Fruit fly (Drosophila melanogaster) whole organism, embryonic: ENCODE data around the gene ND-B18.
A peak's percentile ranks its signal among the peaks of the same experiment; 100 is the strongest.

Experiments
- Ada2b ChIP-seq: fragments of 200-800 bp; sonication (Bioruptor generic); IDR thresholded peaks from 2 replicates; pipeline ENCODE4 v1.3.6; 2022; ENCODE audit warnings: missing biosample characterization, missing genetic modification characterization
- Asciz ChIP-seq: fragments of 200-800 bp; sonication (Bioruptor generic); optimal IDR thresholded peaks from 2 replicates; lab custom pipeline; 2017; ENCODE audit warnings: missing biosample characterization, mild to moderate bottlenecking, missing genetic modification characterization, missing genetic modification reagents
- BEAF-32 ChIP-seq: fragments of 200-800 bp; sonication (Bioruptor generic); optimal IDR thresholded peaks from 3 replicates; lab custom pipeline; 2017; ENCODE audit warnings: missing biosample characterization, missing genetic modification characterization, mild to moderate bottlenecking, moderate library complexity, missing genetic modification reagents
- CG10147 ChIP-seq: fragments of 200-800 bp; sonication (Bioruptor generic); optimal IDR thresholded peaks from 2 replicates; lab custom pipeline; 2019; ENCODE audit warnings: missing biosample characterization, mild to moderate bottlenecking, missing genetic modification characterization, moderate library complexity
- CG11695 ChIP-seq: fragments of 200-800 bp; sonication (Bioruptor generic); IDR thresholded peaks from 3 replicates; pipeline ENCODE4 v1.3.6; 2022; ENCODE audit warnings: missing biosample characterization, missing genetic modification characterization
- CG11696 ChIP-seq: fragments of 200-800 bp; sonication (Bioruptor generic); IDR thresholded peaks from 2 replicates; pipeline ENCODE4 v1.3.6; 2022; ENCODE audit warnings: missing biosample characterization, missing genetic modification characterization
- CG12299 ChIP-seq: fragments of 200-800 bp; sonication (Bioruptor generic); optimal IDR thresholded peaks from 2 replicates; lab custom pipeline; 2018; ENCODE audit warnings: missing biosample characterization, mild to moderate bottlenecking, missing genetic modification characterization
- CG13296 ChIP-seq: fragments of 200-800 bp; sonication (Bioruptor generic); optimal IDR thresholded peaks from 3 replicates; lab custom pipeline; 2018; ENCODE audit warnings: missing biosample characterization, mild to moderate bottlenecking, missing genetic modification characterization
- CG14014 ChIP-seq: fragments of 200-800 bp; sonication (Bioruptor generic); IDR thresholded peaks from 2 replicates; pipeline ENCODE4 v1.3.6; 2022; ENCODE audit warnings: missing biosample characterization, missing genetic modification characterization
- CG16815 ChIP-seq: fragments of 200-800 bp; sonication (Bioruptor generic); optimal IDR thresholded peaks from 3 replicates; lab custom pipeline; 2017; ENCODE audit warnings: missing biosample characterization, mild to moderate bottlenecking, missing genetic modification characterization
- CG17328 ChIP-seq: fragments of 200-800 bp; sonication (Bioruptor generic); IDR thresholded peaks from 2 replicates; pipeline ENCODE4 v1.3.6; 2022; ENCODE audit warnings: missing biosample characterization, missing genetic modification characterization
- CG2199 ChIP-seq: fragments of 200-800 bp; sonication (Bioruptor generic); IDR thresholded peaks from 3 replicates; pipeline ENCODE4 v1.3.6; 2022; ENCODE audit warnings: missing biosample characterization, missing genetic modification characterization
- CG2202 ChIP-seq: fragments of 200-800 bp; sonication (Bioruptor generic); optimal IDR thresholded peaks from 2 replicates; lab custom pipeline; 2018; ENCODE audit warnings: missing biosample characterization, mild to moderate bottlenecking, missing genetic modification characterization
- CG3995 ChIP-seq: fragments of 200-800 bp; sonication (Bioruptor generic); optimal IDR thresholded peaks from 3 replicates; lab custom pipeline; 2016; ENCODE audit warnings: missing biosample characterization, missing genetic modification characterization
- CG6689 ChIP-seq: fragments of 200-800 bp; sonication (Bioruptor generic); IDR thresholded peaks from 2 replicates; pipeline ENCODE4 v1.3.6; 2022; ENCODE audit warnings: missing biosample characterization, missing genetic modification characterization
- CG7271 ChIP-seq: fragments of 200-800 bp; sonication (Bioruptor generic); optimal IDR thresholded peaks from 2 replicates; lab custom pipeline; 2018; ENCODE audit warnings: missing biosample characterization, mild to moderate bottlenecking, missing genetic modification characterization, moderate library complexity
- CG8089 ChIP-seq: fragments of 200-800 bp; sonication (Bioruptor generic); optimal IDR thresholded peaks from 3 replicates; lab custom pipeline; 2016; ENCODE audit warnings: missing biosample characterization, missing genetic modification characterization
- CG8281 ChIP-seq: fragments of 200-800 bp; sonication (Bioruptor generic); optimal IDR thresholded peaks from 2 replicates; lab custom pipeline; 2018; ENCODE audit warnings: missing biosample characterization, mild to moderate bottlenecking, missing genetic modification characterization, moderate library complexity
- CHES-1-like ChIP-seq: fragments of 200-800 bp; sonication (Bioruptor generic); optimal IDR thresholded peaks from 2 replicates; lab custom pipeline; 2016; ENCODE audit warnings: missing biosample characterization, missing genetic modification characterization
- Camta ChIP-seq: fragments of 200-800 bp; sonication (Bioruptor generic); optimal IDR thresholded peaks from 2 replicates; lab custom pipeline; 2016; ENCODE audit warnings: missing biosample characterization, missing genetic modification characterization
- Deaf1 ChIP-seq: fragments of 200-800 bp; optimal IDR thresholded peaks from 3 replicates; lab custom pipeline; 2019; ENCODE audit warnings: missing biosample characterization, mild to moderate bottlenecking, missing genetic modification characterization, moderate library complexity
- Dfd ChIP-seq, 2 experiments: fragments of >200 bp; optimal IDR thresholded peaks; 2 replicates each; lab custom pipeline; 2017; ENCODE audit warnings: missing biosample characterization in 2 of 2, missing genetic modification characterization in 2 of 2
- Dip2 ChIP-seq: fragments of 200-800 bp; sonication (Bioruptor generic); IDR thresholded peaks from 2 replicates; pipeline ENCODE4 v1.3.6; 2022; ENCODE audit warnings: missing biosample characterization, missing genetic modification characterization
- Elba2 ChIP-seq: fragments of 200-800 bp; sonication (Bioruptor generic); optimal IDR thresholded peaks from 3 replicates; lab custom pipeline; 2016; ENCODE audit warnings: missing biosample characterization, missing genetic modification characterization
- Ets65A ChIP-seq: fragments of 200-800 bp; sonication (Bioruptor generic); peaks from one replicate; lab custom pipeline; 2016; ENCODE audit warnings: missing biosample characterization, missing genetic modification characterization
- HmgD ChIP-seq: fragments of 200-800 bp; sonication (Bioruptor generic); optimal IDR thresholded peaks from 3 replicates; lab custom pipeline; 2016; ENCODE audit warnings: missing biosample characterization, missing genetic modification characterization
- Hmx ChIP-seq: fragments of 200-800 bp; sonication (Bioruptor generic); optimal IDR thresholded peaks from 2 replicates; lab custom pipeline; 2016; ENCODE audit warnings: missing biosample characterization, missing genetic modification characterization
- Jarid2 ChIP-seq: fragments of 200-800 bp; sonication (Bioruptor generic); optimal IDR thresholded peaks from 3 replicates; lab custom pipeline; 2017; ENCODE audit warnings: mild to moderate bottlenecking, missing biosample characterization, missing genetic modification reagents, missing genetic modification characterization
- Lpt ChIP-seq: fragments of >200 bp; optimal IDR thresholded peaks from 2 replicates; lab custom pipeline; 2018; ENCODE audit warnings: missing biosample characterization, missing genetic modification characterization
- Myb ChIP-seq: fragments of 200-800 bp; sonication (Bioruptor generic); optimal IDR thresholded peaks from 2 replicates; lab custom pipeline; 2016; ENCODE audit warnings: missing biosample characterization, missing genetic modification characterization
- NK7.1 ChIP-seq: fragments of 200-800 bp; sonication (Bioruptor generic); optimal IDR thresholded peaks from 3 replicates; lab custom pipeline; 2016; ENCODE audit warnings: missing biosample characterization, missing genetic modification characterization
- Nf-YA ChIP-seq: fragments of 200-800 bp; sonication (Bioruptor generic); IDR thresholded peaks from 2 replicates; pipeline ENCODE4 v1.3.6; 2022; ENCODE audit warnings: missing biosample characterization, missing genetic modification characterization
- Ptx1 ChIP-seq: fragments of 200-800 bp; sonication (Bioruptor generic); IDR thresholded peaks from 2 replicates; pipeline ENCODE4 v1.3.6; 2022; ENCODE audit warnings: missing biosample characterization, missing genetic modification characterization
- Six4 ChIP-seq: fragments of 200-800 bp; sonication (Bioruptor generic); optimal IDR thresholded peaks from 2 replicates; lab custom pipeline; 2016; ENCODE audit warnings: missing biosample characterization, missing genetic modification characterization
- az2 ChIP-seq: fragments of 200-800 bp; sonication (Bioruptor generic); optimal IDR thresholded peaks from 3 replicates; lab custom pipeline; 2016; ENCODE audit warnings: missing biosample characterization, missing genetic modification characterization
- btn ChIP-seq: fragments of 200-800 bp; sonication (Bioruptor generic); optimal IDR thresholded peaks from 2 replicates; lab custom pipeline; 2016; ENCODE audit warnings: missing biosample characterization, missing genetic modification characterization
- crc ChIP-seq: fragments of 200-800 bp; sonication (Bioruptor generic); optimal IDR thresholded peaks from 2 replicates; lab custom pipeline; 2016; ENCODE audit warnings: missing biosample characterization, missing genetic modification characterization
- dan ChIP-seq: fragments of 200-800 bp; sonication (Bioruptor generic); IDR thresholded peaks from 2 replicates; pipeline ENCODE4 v1.3.6; 2022; ENCODE audit warnings: missing biosample characterization, missing genetic modification characterization
- dysf ChIP-seq: fragments of 200-800 bp; sonication (Bioruptor generic); IDR thresholded peaks from 3 replicates; pipeline ENCODE4 v1.3.6; 2022; ENCODE audit warnings: missing biosample characterization, missing genetic modification characterization
- grn ChIP-seq: fragments of 200-800 bp; sonication (Bioruptor generic); optimal IDR thresholded peaks from 3 replicates; lab custom pipeline; 2017; ENCODE audit warnings: missing biosample characterization, missing genetic modification characterization
- gsb ChIP-seq: fragments of 200-800 bp; sonication (Bioruptor generic); IDR thresholded peaks from 2 replicates; pipeline ENCODE4 v1.3.6; 2022; ENCODE audit warnings: missing biosample characterization, missing genetic modification characterization
- hth ChIP-seq: fragments of >200 bp; optimal IDR thresholded peaks from 2 replicates; lab custom pipeline; 2017; ENCODE audit warnings: inconsistent platforms
- ind ChIP-seq: fragments of 200-800 bp; sonication (Bioruptor generic); optimal IDR thresholded peaks from 3 replicates; lab custom pipeline; 2016; ENCODE audit warnings: missing biosample characterization, missing genetic modification characterization
- kni ChIP-seq: fragments of 200-800 bp; sonication (Bioruptor generic); optimal IDR thresholded peaks from 3 replicates; lab custom pipeline; 2017; ENCODE audit warnings: mild to moderate bottlenecking, missing biosample characterization, missing genetic modification reagents, missing genetic modification characterization
- lola ChIP-seq, 3 experiments: fragments of >200 bp in 2 of 3; fragments of 200-800 bp in 1 of 3; sonication (Bioruptor generic) in 1 of 3; optimal IDR thresholded peaks; 2 replicates each; lab custom pipeline; 2017 to 2019; ENCODE audit warnings: missing biosample characterization in 3 of 3, missing genetic modification characterization in 3 of 3, mild to moderate bottlenecking in 1 of 3, moderate library complexity in 1 of 3
- mam ChIP-seq: fragments of 200-800 bp; sonication (Bioruptor generic); optimal IDR thresholded peaks from 3 replicates; lab custom pipeline; 2016; ENCODE audit warnings: missing biosample characterization, missing genetic modification characterization
- oc ChIP-seq: fragments of 200-800 bp; sonication (Bioruptor generic); optimal IDR thresholded peaks from 2 replicates; lab custom pipeline; 2018; ENCODE audit warnings: missing biosample characterization, mild to moderate bottlenecking, missing genetic modification characterization, moderate library complexity
- ranshi ChIP-seq: fragments of 200-800 bp; sonication (Bioruptor generic); IDR thresholded peaks from 2 replicates; pipeline ENCODE4 v1.3.6; 2022; ENCODE audit warnings: missing biosample characterization, missing genetic modification characterization
- sr ChIP-seq: fragments of 200-800 bp; sonication (Bioruptor generic); IDR thresholded peaks from 3 replicates; pipeline ENCODE4 v1.3.6; 2022; ENCODE audit warnings: missing biosample characterization, missing genetic modification characterization
- stwl ChIP-seq: fragments of 200-800 bp; sonication (Bioruptor generic); optimal IDR thresholded peaks from 3 replicates; lab custom pipeline; 2018; ENCODE audit warnings: missing biosample characterization, mild to moderate bottlenecking, missing genetic modification characterization, moderate library complexity
- trem ChIP-seq: fragments of 200-800 bp; optimal IDR thresholded peaks from 3 replicates; lab custom pipeline; 2019; ENCODE audit warnings: missing biosample characterization, mild to moderate bottlenecking, missing genetic modification characterization, moderate library complexity
- twi ChIP-seq: fragments of 200-800 bp; optimal IDR thresholded peaks from 2 replicates; lab custom pipeline; 2019; ENCODE audit warnings: missing biosample characterization, mild to moderate bottlenecking, missing genetic modification characterization, moderate library complexity
- yki ChIP-seq: fragments of >200 bp; optimal IDR thresholded peaks from 3 replicates; lab custom pipeline; 2018
- zen ChIP-seq: fragments of 200-800 bp; sonication (Bioruptor generic); optimal IDR thresholded peaks from 3 replicates; lab custom pipeline; 2018; ENCODE audit warnings: missing biosample characterization, mild to moderate bottlenecking, missing genetic modification characterization, moderate library complexity

The ND-B18 gene

dm6 chrX:15026897-15027296 lies 36.6 kb upstream of the ND-B18 start (continued):
- no peak for TF ChIP-seq CG16815 (GFP tag; lab: Kevin White, UChicago)
- TF ChIP-seq BEAF-32 = no peak
- TF ChIP-seq dysf (GFP tag; lab: Robert Waterston, UW) = 0 out of 3 replicates have a peak, but pooled peaks have one; percentile 24
- peak; percentile 61 for TF ChIP-seq Ets65A (GFP tag; lab: Kevin White, UChicago)
- no peak for TF ChIP-seq CG8281 (tag; lab: Kevin White, UChicago)
- TF ChIP-seq CG6689 = peak; percentile 29; the same call in 1 of the 2 replicates
- no peak for TF ChIP-seq CG14014 (GFP tag; lab: Robert Waterston, UW)
- no peak for TF ChIP-seq CG13296 (GFP tag; lab: Kevin White, UChicago)
- no peak for TF ChIP-seq dan
- TF ChIP-seq Myb (GFP tag; lab: Kevin White, UChicago) = no peak
- TF ChIP-seq sr = no peak
- TF ChIP-seq Asciz (GFP tag; lab: Kevin White, UChicago) = peak; percentile 12
- TF ChIP-seq gsb = no peak
- no peak for TF ChIP-seq grn
- TF ChIP-seq Nf-YA (GFP tag; lab: Robert Waterston, UW) = no peak
- peak; percentile 16; the same call in 1 of the 2 replicates for TF ChIP-seq Ada2b (GFP tag; lab: Robert Waterston, UW)
- TF ChIP-seq Six4 = no peak
- no peak for TF ChIP-seq HmgD (GFP tag; lab: Kevin White, UChicago)
- no peak for TF ChIP-seq zen
- no peak for TF ChIP-seq hth (lab: Kevin White, UChicago)
- TF ChIP-seq ind (GFP tag; lab: Kevin White, UChicago) = no peak
- TF ChIP-seq Deaf1 = no peak
- TF ChIP-seq twi (tag; lab: Kevin White, UChicago) = no peak
- no peak for TF ChIP-seq CHES-1-like (GFP tag; lab: Kevin White, UChicago)
- TF ChIP-seq Dfd (GFP tag; optimal IDR thresholded peaks at IDR 0.05; lab: Kevin White, UChicago) = no peak
- TF ChIP-seq Jarid2 = no peak
- no peak for TF ChIP-seq yki
- TF ChIP-seq CG12299 (tag; lab: Kevin White, UChicago) = no peak
- TF ChIP-seq Dip2 (GFP tag; lab: Robert Waterston, UW) = no peak
- TF ChIP-seq Ptx1 (GFP tag; lab: Robert Waterston, UW) = peak; percentile 37; the same call in 1 of the 2 replicates
- TF ChIP-seq CG11696 (GFP tag; lab: Robert Waterston, UW) = no peak
- no peak for TF ChIP-seq kni (GFP tag; lab: Kevin White, UChicago)
- TF ChIP-seq Elba2 (GFP tag; lab: Kevin White, UChicago) = no peak
- no peak for TF ChIP-seq CG2202 (tag; lab: Kevin White, UChicago)
- TF ChIP-seq az2 (GFP tag; lab: Kevin White, UChicago) = no peak
- TF ChIP-seq Camta (GFP tag; lab: Kevin White, UChicago) = no peak
- no peak for TF ChIP-seq CG11695 (GFP tag; lab: Robert Waterston, UW)
- TF ChIP-seq CG3995 (GFP tag; lab: Kevin White, UChicago) = no peak
- no peak for TF ChIP-seq oc (tag; lab: Kevin White, UChicago)
- TF ChIP-seq Hmx = no peak
- TF ChIP-seq CG8089 (GFP tag; lab: Kevin White, UChicago) = no peak
- no peak for TF ChIP-seq ranshi (GFP tag; lab: Robert Waterston, UW)
- no peak for TF ChIP-seq CG10147 (GFP tag; lab: Kevin White, UChicago)
- TF ChIP-seq stwl (tag; lab: Kevin White, UChicago) = no peak
- TF ChIP-seq btn (GFP tag; lab: Kevin White, UChicago) = no peak
- TF ChIP-seq CG2199 (GFP tag; lab: Robert Waterston, UW) = no peak
- no peak for TF ChIP-seq Lpt (GFP tag; lab: Kevin White, UChicago)
- no peak for TF ChIP-seq NK7.1 (GFP tag; lab: Kevin White, UChicago)
- TF ChIP-seq lola (GFP tag; optimal IDR thresholded peaks at IDR 0.05; lab: Kevin White, UChicago) = no peak
- peak; percentile 45; the same call in 1 of the 2 replicates for TF ChIP-seq CG17328
- no peak for TF ChIP-seq mam (GFP tag; lab: Kevin White, UChicago)
- TF ChIP-seq trem (tag; lab: Kevin White, UChicago) = no peak
- no peak for TF ChIP-seq CG7271
- no peak for TF ChIP-seq crc (GFP tag; lab: Kevin White, UChicago)
